Worm (Caenorhabditis elegans) whole organism, mixed stage, embryonic: ENCODE measurements around the gene K11H12.3.
A peak's percentile ranks its signal among the peaks of the same experiment; 100 is the strongest.

Experiments used
- bed-3 ChIP-seq: fragments of 200-800 bp; sonication (Bioruptor generic); optimal IDR thresholded peaks from 3 replicates; lab custom pipeline; 2018; ENCODE audit warnings: mild to moderate bottlenecking, missing genetic modification characterization, moderate library complexity, missing compliant biosample characterization
- sptf-1 ChIP-seq: sonication (generic microtip); optimal IDR thresholded peaks from 2 replicates; lab custom pipeline; 2017; ENCODE audit warnings: mild to moderate bottlenecking, missing genetic modification characterization, moderate library complexity, missing compliant biosample characterization

DNA sequence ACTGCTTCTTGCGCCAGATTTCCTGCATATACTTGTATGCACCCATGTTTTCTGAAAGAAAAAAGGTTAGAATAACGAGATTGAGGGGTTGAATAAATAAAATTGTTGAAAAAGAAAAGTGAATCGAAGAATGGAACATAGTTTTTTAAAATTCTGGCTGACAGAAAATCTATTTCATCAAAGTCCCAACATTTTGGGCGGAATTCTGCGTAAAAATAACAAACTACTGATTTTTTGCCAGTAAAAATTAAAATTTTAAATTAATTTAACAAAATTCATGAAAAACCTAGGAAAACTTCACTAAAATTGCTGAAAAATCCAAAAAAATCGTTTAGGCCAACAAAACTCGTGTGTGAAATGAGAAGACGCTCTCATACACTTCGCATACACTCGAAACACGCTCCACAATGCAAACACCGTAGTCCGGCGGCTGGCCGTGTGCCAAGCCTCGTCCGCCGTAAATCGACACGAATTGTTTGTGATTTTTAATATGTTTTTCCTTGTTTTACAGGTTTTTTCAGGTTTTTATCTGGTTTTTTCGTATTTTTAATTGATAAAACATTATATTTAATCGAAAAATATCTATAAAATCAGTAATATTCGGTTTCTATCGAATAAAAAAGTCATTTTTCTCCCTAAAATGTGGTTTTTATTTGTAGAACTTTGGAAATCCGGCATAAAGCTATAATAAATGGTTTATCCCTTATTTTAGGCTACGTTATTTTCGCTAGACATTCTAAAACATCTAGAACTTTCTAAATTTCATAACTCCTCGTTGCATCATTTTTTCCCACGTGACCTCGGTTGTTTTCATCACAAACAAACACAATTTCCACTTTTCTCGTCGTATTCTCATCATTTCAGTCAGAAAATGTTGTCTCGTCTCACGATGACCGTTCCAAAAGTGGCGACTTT lies 18.5 kb downstream of the K11H12.3 start, which contains the start of the genes rpl-15 and K11H12.8:
- peak; percentile 73 for TF ChIP-seq bed-3 (GFP tag; lab: Kevin White, UChicago)
- peak; percentile 98 for TF ChIP-seq sptf-1
